Fruit fly (Drosophila melanogaster) whole organism, embryonic: Measurements from ENCODE around the gene alphaTub67C.

Source experiments
- Asciz ChIP-seq: fragments of 200-800 bp; sonication (Bioruptor generic); optimal IDR thresholded peaks from 2 replicates; lab custom pipeline; 2017; ENCODE audit warnings: missing biosample characterization, mild to moderate bottlenecking, missing genetic modification characterization, missing genetic modification reagents
- CG10209 ChIP-seq: fragments of 200-800 bp; sonication (Bioruptor generic); optimal IDR thresholded peaks from 3 replicates; lab custom pipeline; 2017; ENCODE audit warnings: missing biosample characterization, mild to moderate bottlenecking, missing genetic modification characterization, missing genetic modification reagents
- CG10654 ChIP-seq: fragments of 200-800 bp; sonication (Bioruptor generic); optimal IDR thresholded peaks from 2 replicates; lab custom pipeline; 2016; ENCODE audit warnings: missing biosample characterization, missing genetic modification characterization
- CG10959 ChIP-seq: fragments of 200-800 bp; sonication (Bioruptor generic); IDR thresholded peaks from 2 replicates; pipeline ENCODE4 v1.3.6; 2022; ENCODE audit warnings: missing biosample characterization, missing genetic modification characterization
- CG12104 ChIP-seq: fragments of 200-800 bp; sonication (Bioruptor generic); optimal IDR thresholded peaks from 3 replicates; lab custom pipeline; 2016; ENCODE audit warnings: missing biosample characterization, missing genetic modification characterization
- CG13123 ChIP-seq: fragments of 200-800 bp; sonication (Bioruptor generic); optimal IDR thresholded peaks from 2 replicates; lab custom pipeline; 2016; ENCODE audit warnings: missing biosample characterization, missing genetic modification characterization
- CG13775 ChIP-seq: fragments of 200-800 bp; sonication (Bioruptor generic); optimal IDR thresholded peaks from 3 replicates; lab custom pipeline; 2017; ENCODE audit warnings: missing biosample characterization, mild to moderate bottlenecking, missing genetic modification characterization
- CG14014 ChIP-seq: fragments of 200-800 bp; sonication (Bioruptor generic); IDR thresholded peaks from 2 replicates; pipeline ENCODE4 v1.3.6; 2022; ENCODE audit warnings: missing biosample characterization, missing genetic modification characterization
- CG14667 ChIP-seq: fragments of 200-800 bp; sonication (Bioruptor generic); IDR thresholded peaks from 2 replicates; pipeline ENCODE4 v1.3.6; 2022; ENCODE audit warnings: missing biosample characterization, missing genetic modification characterization
- CG17186 ChIP-seq: fragments of 200-800 bp; sonication (Bioruptor generic); optimal IDR thresholded peaks from 3 replicates; lab custom pipeline; 2017; ENCODE audit warnings: missing biosample characterization, missing genetic modification reagents, missing genetic modification characterization
- CG17385 ChIP-seq: fragments of 200-800 bp; sonication (Bioruptor generic); optimal IDR thresholded peaks from 3 replicates; lab custom pipeline; 2018; ENCODE audit warnings: missing biosample characterization, mild to moderate bottlenecking, missing genetic modification characterization
- CG17829 ChIP-seq: fragments of 200-800 bp; optimal IDR thresholded peaks from 2 replicates; lab custom pipeline; 2019; ENCODE audit warnings: missing biosample characterization, mild to moderate bottlenecking, missing genetic modification characterization, moderate library complexity
- CG18599 ChIP-seq: fragments of 200-800 bp; sonication (Bioruptor generic); optimal IDR thresholded peaks from 3 replicates; lab custom pipeline; 2017; ENCODE audit warnings: missing biosample characterization, missing genetic modification characterization, mild to moderate bottlenecking, moderate library complexity, missing genetic modification reagents
- CG18619 ChIP-seq: fragments of 200-800 bp; sonication (Bioruptor generic); optimal IDR thresholded peaks from 3 replicates; lab custom pipeline; 2017; ENCODE audit warnings: missing biosample characterization, mild to moderate bottlenecking, missing genetic modification characterization
- CG2116 ChIP-seq: fragments of 200-800 bp; sonication (Bioruptor generic); optimal IDR thresholded peaks from 3 replicates; lab custom pipeline; 2018; ENCODE audit warnings: missing biosample characterization, mild to moderate bottlenecking, missing genetic modification characterization
- CG2120 ChIP-seq: fragments of 200-800 bp; sonication (Bioruptor generic); optimal IDR thresholded peaks from 3 replicates; lab custom pipeline; 2016; ENCODE audit warnings: missing biosample characterization, missing genetic modification characterization
- CG2129 ChIP-seq: fragments of 200-800 bp; sonication (Bioruptor generic); IDR thresholded peaks from 2 replicates; pipeline ENCODE4 v1.3.6; 2022; ENCODE audit warnings: missing biosample characterization, missing genetic modification characterization; ENCODE audit not compliant: partially characterized antibody
- CG30020 ChIP-seq: fragments of 200-800 bp; optimal IDR thresholded peaks from 2 replicates; lab custom pipeline; 2019; ENCODE audit warnings: missing biosample characterization, mild to moderate bottlenecking, missing genetic modification characterization, moderate library complexity
- CG31441 ChIP-seq: fragments of 200-800 bp; sonication (Bioruptor generic); IDR thresholded peaks from 2 replicates; pipeline ENCODE4 v1.3.6; 2022; ENCODE audit warnings: missing biosample characterization, missing genetic modification characterization
- CG3838 ChIP-seq: fragments of 200-800 bp; sonication (Bioruptor generic); optimal IDR thresholded peaks from 3 replicates; lab custom pipeline; 2016; ENCODE audit warnings: missing biosample characterization, missing genetic modification characterization
- CG3847 ChIP-seq: fragments of 200-800 bp; sonication (Bioruptor generic); IDR thresholded peaks from 2 replicates; pipeline ENCODE4 v1.3.6; 2022; ENCODE audit warnings: missing biosample characterization, missing genetic modification characterization
- CG4328 ChIP-seq: fragments of 200-800 bp; sonication (Bioruptor generic); optimal IDR thresholded peaks from 3 replicates; lab custom pipeline; 2017; ENCODE audit warnings: missing biosample characterization, missing genetic modification reagents, missing genetic modification characterization
- CG4360 ChIP-seq: fragments of 200-800 bp; sonication (Bioruptor generic); IDR thresholded peaks from 2 replicates; pipeline ENCODE4 v1.3.6; 2022; ENCODE audit warnings: missing biosample characterization, missing genetic modification characterization
- CG4424 ChIP-seq: fragments of 200-800 bp; sonication (Bioruptor generic); optimal IDR thresholded peaks from 3 replicates; lab custom pipeline; 2016; ENCODE audit warnings: missing biosample characterization, missing genetic modification characterization
- CG7556 ChIP-seq: fragments of 200-800 bp; sonication (Bioruptor generic); optimal IDR thresholded peaks from 2 replicates; lab custom pipeline; 2017; ENCODE audit warnings: missing biosample characterization, mild to moderate bottlenecking, missing genetic modification characterization
- CG7786 ChIP-seq: fragments of 200-800 bp; sonication (Bioruptor generic); optimal IDR thresholded peaks from 2 replicates; lab custom pipeline; 2016; ENCODE audit warnings: missing biosample characterization, missing genetic modification characterization
- CG8388 ChIP-seq: fragments of 200-800 bp; sonication (Bioruptor generic); optimal IDR thresholded peaks from 2 replicates; lab custom pipeline; 2019; ENCODE audit warnings: missing biosample characterization, mild to moderate bottlenecking, missing genetic modification characterization, moderate library complexity
- CG9727 ChIP-seq: fragments of 200-800 bp; sonication (Bioruptor generic); optimal IDR thresholded peaks from 3 replicates; lab custom pipeline; 2017; ENCODE audit warnings: missing biosample characterization, mild to moderate bottlenecking, missing genetic modification characterization
- CG9932 ChIP-seq: fragments of 200-800 bp; sonication (Bioruptor generic); IDR thresholded peaks from 2 replicates; pipeline ENCODE4 v1.3.6; 2022; ENCODE audit warnings: missing biosample characterization, missing genetic modification characterization
- Fer1 ChIP-seq: fragments of 200-800 bp; sonication (Bioruptor generic); optimal IDR thresholded peaks from 2 replicates; lab custom pipeline; 2017; ENCODE audit warnings: missing biosample characterization, mild to moderate bottlenecking, missing genetic modification characterization
- Hand ChIP-seq: fragments of 200-800 bp; sonication (Bioruptor generic); optimal IDR thresholded peaks from 2 replicates; lab custom pipeline; 2017; ENCODE audit warnings: mild to moderate bottlenecking, missing biosample characterization, missing genetic modification reagents, missing genetic modification characterization
- Optix ChIP-seq: fragments of 200-800 bp; sonication (Bioruptor generic); IDR thresholded peaks from 3 replicates; pipeline ENCODE4 v1.3.6; 2022; ENCODE audit warnings: missing biosample characterization, missing genetic modification characterization
- Ptx1 ChIP-seq: fragments of 200-800 bp; sonication (Bioruptor generic); IDR thresholded peaks from 2 replicates; pipeline ENCODE4 v1.3.6; 2022; ENCODE audit warnings: missing biosample characterization, missing genetic modification characterization
- Sry-δ ChIP-seq: fragments of 200-800 bp; sonication (Bioruptor generic); optimal IDR thresholded peaks from 2 replicates; lab custom pipeline; 2016; ENCODE audit warnings: missing biosample characterization, missing genetic modification characterization
- cg ChIP-seq: fragments of 200-800 bp; sonication (Bioruptor generic); optimal IDR thresholded peaks from 3 replicates; lab custom pipeline; 2019; ENCODE audit warnings: missing biosample characterization, mild to moderate bottlenecking, missing genetic modification characterization, moderate library complexity
- chinmo ChIP-seq: fragments of 200-800 bp; sonication (Bioruptor generic); IDR thresholded peaks from 4 replicates; pipeline ENCODE4 v1.3.6; 2022; ENCODE audit warnings: missing biosample characterization, missing genetic modification characterization; ENCODE audit not compliant: partially characterized antibody
- chn ChIP-seq: fragments of 200-800 bp; sonication (Bioruptor generic); optimal IDR thresholded peaks from 2 replicates; lab custom pipeline; 2016; ENCODE audit warnings: missing biosample characterization, missing genetic modification characterization
- dimm ChIP-seq: fragments of 200-800 bp; sonication (Bioruptor generic); IDR thresholded peaks from 2 replicates; pipeline ENCODE4 v1.3.6; 2022; ENCODE audit warnings: missing biosample characterization, missing genetic modification characterization
- esg ChIP-seq: fragments of 200-800 bp; sonication (Bioruptor generic); conservative IDR thresholded peaks from 2 replicates; pipeline ENCODE4 v1.3.6; 2022; ENCODE audit warnings: missing biosample characterization, missing genetic modification characterization
- gcm ChIP-seq: fragments of 200-800 bp; sonication (Bioruptor generic); optimal IDR thresholded peaks from 2 replicates; lab custom pipeline; 2019; ENCODE audit warnings: missing biosample characterization, mild to moderate bottlenecking, missing genetic modification characterization, moderate library complexity
- h ChIP-seq: fragments of >200 bp; optimal IDR thresholded peaks from 2 replicates; lab custom pipeline; 2017
- hb ChIP-seq: fragments of 200-800 bp; sonication (Bioruptor generic); IDR thresholded peaks from 3 replicates; pipeline ENCODE4 v1.3.6; 2022; ENCODE audit warnings: missing biosample characterization, missing genetic modification characterization; ENCODE audit not compliant: partially characterized antibody
- hbn ChIP-seq: fragments of 200-800 bp; sonication (Bioruptor generic); IDR thresholded peaks from 2 replicates; pipeline ENCODE4 v1.3.6; 2022; ENCODE audit warnings: missing biosample characterization, missing genetic modification characterization; ENCODE audit not compliant: partially characterized antibody
- inv ChIP-seq: fragments of 200-800 bp; sonication (Bioruptor generic); IDR thresholded peaks from 2 replicates; pipeline ENCODE4 v1.3.6; 2022; ENCODE audit warnings: missing biosample characterization, missing genetic modification characterization; ENCODE audit not compliant: partially characterized antibody
- kah ChIP-seq: fragments of 200-800 bp; sonication (Bioruptor generic); optimal IDR thresholded peaks from 2 replicates; lab custom pipeline; 2018; ENCODE audit warnings: missing biosample characterization, mild to moderate bottlenecking, missing genetic modification characterization
- ken ChIP-seq: fragments of 200-800 bp; sonication (Bioruptor generic); IDR thresholded peaks from 3 replicates; pipeline ENCODE4 v1.3.6; 2022; ENCODE audit warnings: missing biosample characterization, missing genetic modification characterization
- nom ChIP-seq: fragments of 200-800 bp; sonication (Bioruptor generic); optimal IDR thresholded peaks from 2 replicates; lab custom pipeline; 2017; ENCODE audit warnings: missing biosample characterization, missing genetic modification characterization, mild to moderate bottlenecking, moderate library complexity, missing genetic modification reagents
- sisA ChIP-seq: fragments of 200-800 bp; sonication (Bioruptor generic); IDR thresholded peaks from 2 replicates; pipeline ENCODE4 v1.3.6; 2022; ENCODE audit warnings: missing biosample characterization, missing genetic modification characterization
- stc ChIP-seq: fragments of 200-800 bp; sonication (Bioruptor generic); IDR thresholded peaks from 2 replicates; pipeline ENCODE4 v1.3.6; 2022; ENCODE audit warnings: missing biosample characterization, missing genetic modification characterization
- stwl ChIP-seq: fragments of 200-800 bp; sonication (Bioruptor generic); optimal IDR thresholded peaks from 3 replicates; lab custom pipeline; 2018; ENCODE audit warnings: missing biosample characterization, mild to moderate bottlenecking, missing genetic modification characterization, moderate library complexity
- toy ChIP-seq: fragments of 200-800 bp; sonication (Bioruptor generic); IDR thresholded peaks from 2 replicates; pipeline ENCODE4 v1.3.6; 2022; ENCODE audit warnings: missing biosample characterization, missing genetic modification characterization

The alphaTub67C gene

dm6 chr3L:9718929-9719328 lies 37.9 kb downstream of the alphaTub67C start, which contains the start of the genes CG18178 and CG14174 (continued):
- TF ChIP-seq nom (GFP tag; lab: Kevin White, UChicago), result peak; percentile 34
- TF ChIP-seq CG8388, result peak; percentile 45
- TF ChIP-seq CG18619, result peak; percentile 43
- no peak for TF ChIP-seq dimm (GFP tag; lab: Robert Waterston, UW)
- peak; percentile 28 for TF ChIP-seq CG12104 (GFP tag; lab: Kevin White, UChicago)
- peak; percentile 73 for TF ChIP-seq CG18599 (GFP tag; lab: Kevin White, UChicago)
- TF ChIP-seq CG10959 (GFP tag; lab: Robert Waterston, UW), result no peak
- peak; percentile 74 for TF ChIP-seq CG4424
- TF ChIP-seq inv, result peak; percentile 34; the same call in 1 of the 2 replicates
- TF ChIP-seq chinmo (GFP tag; lab: Robert Waterston, UW), result no peak
- TF ChIP-seq CG4328, result peak; percentile 35
- TF ChIP-seq CG17385, result peak; percentile 66
- TF ChIP-seq h (lab: Kevin White, UChicago), result no peak
- TF ChIP-seq CG13123 (GFP tag; lab: Kevin White, UChicago), result peak; percentile 42
- peak; percentile 2 for TF ChIP-seq Hand (GFP tag; lab: Kevin White, UChicago)
- TF ChIP-seq CG17186 (GFP tag; lab: Kevin White, UChicago), result peak; percentile 40
- no peak for TF ChIP-seq CG7786 (GFP tag; lab: Kevin White, UChicago)
- TF ChIP-seq toy (GFP tag; lab: Robert Waterston, UW), result no peak
- peak; percentile 68 for TF ChIP-seq esg
- TF ChIP-seq CG31441 (GFP tag; lab: Robert Waterston, UW), result peak; percentile 69
- peak; percentile 35 for TF ChIP-seq CG7556 (GFP tag; lab: Kevin White, UChicago)
- peak; percentile 63; the same call in 1 of the 2 replicates for TF ChIP-seq CG14014
- TF ChIP-seq sisA (GFP tag; lab: Robert Waterston, UW), result peak; percentile 58
- TF ChIP-seq hb (GFP tag; lab: Robert Waterston, UW), result no peak
- TF ChIP-seq CG9932 (GFP tag; lab: Robert Waterston, UW), result peak; percentile 85
- peak; percentile 22; the same call in 1 of the 2 replicates for TF ChIP-seq hbn (GFP tag; lab: Robert Waterston, UW)
- peak; percentile 78 for TF ChIP-seq Fer1 (GFP tag; lab: Kevin White, UChicago)
- no peak for TF ChIP-seq cg (GFP tag; lab: Kevin White, UChicago)
- TF ChIP-seq chn (GFP tag; lab: Kevin White, UChicago), result no peak
- peak; percentile 73 for TF ChIP-seq CG13775 (GFP tag; lab: Kevin White, UChicago)
- peak; percentile 35 for TF ChIP-seq stwl (tag; lab: Kevin White, UChicago)
- TF ChIP-seq CG30020 (tag; lab: Kevin White, UChicago), result peak; percentile 72
- TF ChIP-seq Optix (GFP tag; lab: Robert Waterston, UW), result no peak
- peak; percentile 56 for TF ChIP-seq CG9727
- 0 out of 2 replicates have a peak, but pooled peaks have one; percentile 35 for TF ChIP-seq stc (GFP tag; lab: Robert Waterston, UW)
- peak; percentile 67 for TF ChIP-seq CG2120
- no peak for TF ChIP-seq CG4360 (GFP tag; lab: Robert Waterston, UW)
- peak; percentile 55 for TF ChIP-seq CG14667 (GFP tag; lab: Robert Waterston, UW)
- TF ChIP-seq Ptx1 (GFP tag; lab: Robert Waterston, UW), result peak; percentile 66
- TF ChIP-seq CG17829, result peak; percentile 83
- TF ChIP-seq Sry-δ, result peak; percentile 33
- 0 out of 2 replicates have a peak, but pooled peaks have one; percentile 22 for TF ChIP-seq CG2129 (GFP tag; lab: Robert Waterston, UW)
- TF ChIP-seq CG10654 (GFP tag; lab: Kevin White, UChicago), result peak; percentile 49
- peak; percentile 55 for TF ChIP-seq CG2116 (GFP tag; lab: Kevin White, UChicago)
- no peak for TF ChIP-seq CG3838 (GFP tag; lab: Kevin White, UChicago)
- TF ChIP-seq Asciz (GFP tag; lab: Kevin White, UChicago), result no peak
- peak; percentile 49 for TF ChIP-seq kah
- TF ChIP-seq CG10209 (GFP tag; lab: Kevin White, UChicago), result peak; percentile 71
- peak; percentile 60; the same call in 2 of the 3 replicates for TF ChIP-seq ken (GFP tag; lab: Robert Waterston, UW)
- peak; percentile 35 for TF ChIP-seq gcm (GFP tag; lab: Kevin White, UChicago)
- TF ChIP-seq CG3847 (GFP tag; lab: Robert Waterston, UW), result peak; percentile 78
